Worm (Caenorhabditis elegans) whole organism, L4 larva: ENCODE measurements around the gene Y6D1A.2.

ENCODE experiments used
- F10B5.3 ChIP-seq: sonication (generic microtip); optimal IDR thresholded peaks from 2 replicates; lab custom pipeline; 2016; ENCODE audit warnings: mild to moderate bottlenecking, missing genetic modification characterization, missing compliant biosample characterization
- ZK546.5 ChIP-seq, 2 experiments: sonication (generic microtip); optimal IDR thresholded peaks; 2 replicates each; lab custom pipeline; 2017; ENCODE audit warnings: missing biosample characterization in 2 of 2, missing genetic modification characterization in 2 of 2
- aly-2 ChIP-seq: sonication (generic microtip); optimal IDR thresholded peaks from 2 replicates; lab custom pipeline; 2018; ENCODE audit warnings: missing biosample characterization, missing genetic modification characterization
- egl-27 ChIP-seq: sonication (generic microtip); optimal IDR thresholded peaks from 3 replicates; lab custom pipeline; 2017; ENCODE audit warnings: missing biosample characterization, missing genetic modification reagents, missing genetic modification characterization
- fos-1 ChIP-seq: fragments of 150-350 bp; optimal IDR thresholded peaks from 2 replicates; lab custom pipeline; 2014; ENCODE audit warnings: missing biosample characterization, missing genetic modification characterization
- jun-1 ChIP-seq: fragments of 150-350 bp; optimal IDR thresholded peaks from 2 replicates; lab custom pipeline; 2014; ENCODE audit warnings: missing biosample characterization, missing genetic modification reagents, missing genetic modification characterization
- lin-13 ChIP-seq: fragments of 150-350 bp; optimal IDR thresholded peaks from 2 replicates; lab custom pipeline; 2014; ENCODE audit warnings: missing biosample characterization, missing genetic modification reagents, missing genetic modification characterization
- lir-3 ChIP-seq: sonication (generic microtip); optimal IDR thresholded peaks from 2 replicates; lab custom pipeline; 2016; ENCODE audit warnings: mild to moderate bottlenecking, missing genetic modification characterization, missing compliant biosample characterization
- nhr-102 ChIP-seq: sonication (generic microtip); optimal IDR thresholded peaks from 2 replicates; lab custom pipeline; 2016; ENCODE audit warnings: mild to moderate bottlenecking, missing genetic modification characterization, moderate library complexity, missing compliant biosample characterization
- nhr-237 ChIP-seq: sonication (generic microtip); optimal IDR thresholded peaks from 2 replicates; lab custom pipeline; 2017; ENCODE audit warnings: missing biosample characterization, missing genetic modification characterization
- nhr-25 ChIP-seq: sonication (generic microtip); optimal IDR thresholded peaks from 2 replicates; lab custom pipeline; 2017; ENCODE audit warnings: missing genetic modification characterization, mild to moderate bottlenecking, missing compliant biosample characterization, antibody characterized with exemption, moderate library complexity, borderline replicate concordance; ENCODE audit not compliant: insufficient read depth
- nhr-77 ChIP-seq: fragments of 150-350 bp; optimal IDR thresholded peaks from 2 replicates; lab custom pipeline; 2014; ENCODE audit warnings: missing biosample characterization, missing genetic modification characterization
- saeg-2 ChIP-seq: fragments of 200-800 bp; sonication (Bioruptor generic); IDR thresholded peaks from 2 replicates; pipeline ENCODE4 v1.3.6; 2022; ENCODE audit warnings: missing genetic modification reagents, missing genetic modification characterization, missing compliant biosample characterization
- zag-1 ChIP-seq: fragments of 150-350 bp; optimal IDR thresholded peaks from 2 replicates; lab custom pipeline; 2014; ENCODE audit warnings: missing biosample characterization, missing genetic modification characterization

DNA sequence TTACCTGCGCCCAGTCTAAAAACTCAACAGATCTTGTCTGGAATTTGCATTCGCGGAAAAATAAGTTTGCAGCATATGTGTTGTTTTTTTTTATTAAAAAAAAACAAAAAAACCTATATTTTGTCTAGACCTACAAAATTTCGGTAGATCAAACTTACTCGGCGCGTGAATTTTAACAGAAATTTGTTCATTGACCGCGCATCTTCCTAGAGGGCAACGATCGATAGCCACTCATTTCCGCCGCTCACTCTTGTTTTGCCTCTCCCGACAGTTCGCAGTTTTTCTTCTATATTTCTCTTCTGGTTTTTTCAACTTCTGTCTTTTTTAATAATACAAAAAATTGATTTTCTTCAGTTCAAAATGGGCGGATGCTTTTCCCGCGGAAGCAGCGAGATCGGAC, 9.3 kb downstream of the Y6D1A.2 start, which contains the start of gene F43G6.7:
- TF ChIP-seq aly-2 (tag; lab: Kevin White, UChicago) = no peak
- TF ChIP-seq lin-13 = no peak
- no peak for TF ChIP-seq egl-27 (tag; lab: Kevin White, UChicago)
- no peak for TF ChIP-seq jun-1
- no peak for TF ChIP-seq nhr-77 (tag; lab: Kevin White, UChicago)
- no peak for TF ChIP-seq ZK546.5 (tag; optimal IDR thresholded peaks at IDR 0.05; lab: Kevin White, UChicago)
- no peak for TF ChIP-seq lir-3
- no peak for TF ChIP-seq saeg-2
- no peak for TF ChIP-seq fos-1 (tag; lab: Kevin White, UChicago)
- TF ChIP-seq zag-1 = no peak
- no peak for TF ChIP-seq nhr-102 (tag; lab: Kevin White, UChicago)
- TF ChIP-seq nhr-237 = no peak
- no peak for TF ChIP-seq nhr-25 (tag; lab: Kevin White, UChicago)
- no peak for TF ChIP-seq F10B5.3 (tag; lab: Kevin White, UChicago)
